Fruit fly (Drosophila melanogaster) whole organism, embryonic: ENCODE results near the gene Bet5.
A peak's percentile ranks its signal among the peaks of the same experiment; 100 is the strongest.

Experiments used
- ATbp ChIP-seq: fragments of 200-800 bp; sonication (Bioruptor generic); optimal IDR thresholded peaks from 2 replicates; lab custom pipeline; 2017; ENCODE audit warnings: missing biosample characterization, mild to moderate bottlenecking, missing genetic modification characterization, missing genetic modification reagents
- Ada2b ChIP-seq: fragments of 200-800 bp; sonication (Bioruptor generic); IDR thresholded peaks from 2 replicates; pipeline ENCODE4 v1.3.6; 2022; ENCODE audit warnings: missing biosample characterization, missing genetic modification characterization
- Adf1 ChIP-seq: fragments of 200-800 bp; sonication (Bioruptor generic); IDR thresholded peaks from 2 replicates; pipeline ENCODE4 v1.3.6; 2022; ENCODE audit warnings: missing biosample characterization, missing genetic modification characterization
- Aef1 ChIP-seq: fragments of 200-800 bp; sonication (Bioruptor generic); IDR thresholded peaks from 3 replicates; pipeline ENCODE4 v1.3.6; 2022; ENCODE audit warnings: missing biosample characterization, missing genetic modification characterization
- Asciz ChIP-seq: fragments of 200-800 bp; sonication (Bioruptor generic); optimal IDR thresholded peaks from 2 replicates; lab custom pipeline; 2017; ENCODE audit warnings: missing biosample characterization, mild to moderate bottlenecking, missing genetic modification characterization, missing genetic modification reagents
- BEAF-32 ChIP-seq: fragments of 200-800 bp; sonication (Bioruptor generic); optimal IDR thresholded peaks from 3 replicates; lab custom pipeline; 2017; ENCODE audit warnings: missing biosample characterization, missing genetic modification characterization, mild to moderate bottlenecking, moderate library complexity, missing genetic modification reagents
- CG12155 ChIP-seq: fragments of 200-800 bp; sonication (Bioruptor generic); optimal IDR thresholded peaks from 3 replicates; lab custom pipeline; 2016; ENCODE audit warnings: missing biosample characterization, missing genetic modification characterization
- CG12219 ChIP-seq: fragments of 200-800 bp; sonication (Bioruptor generic); optimal IDR thresholded peaks from 3 replicates; lab custom pipeline; 2018; ENCODE audit warnings: missing biosample characterization, mild to moderate bottlenecking, missing genetic modification characterization
- CG13775 ChIP-seq: fragments of 200-800 bp; sonication (Bioruptor generic); optimal IDR thresholded peaks from 3 replicates; lab custom pipeline; 2017; ENCODE audit warnings: missing biosample characterization, mild to moderate bottlenecking, missing genetic modification characterization
- CG15073 ChIP-seq: fragments of 200-800 bp; sonication (Bioruptor generic); optimal IDR thresholded peaks from 2 replicates; lab custom pipeline; 2016; ENCODE audit warnings: missing biosample characterization, missing genetic modification characterization
- CG1602 ChIP-seq: fragments of 200-800 bp; sonication (Bioruptor generic); optimal IDR thresholded peaks from 3 replicates; lab custom pipeline; 2016; ENCODE audit warnings: missing biosample characterization, missing genetic modification characterization
- CG1603 ChIP-seq: fragments of 200-800 bp; sonication (Bioruptor generic); optimal IDR thresholded peaks from 2 replicates; lab custom pipeline; 2019; ENCODE audit warnings: missing biosample characterization, mild to moderate bottlenecking, missing genetic modification characterization, moderate library complexity
- CG1647 ChIP-seq: fragments of 200-800 bp; sonication (Bioruptor generic); optimal IDR thresholded peaks from 3 replicates; lab custom pipeline; 2016; ENCODE audit warnings: missing biosample characterization, missing genetic modification characterization
- CG17328 ChIP-seq: fragments of 200-800 bp; sonication (Bioruptor generic); IDR thresholded peaks from 2 replicates; pipeline ENCODE4 v1.3.6; 2022; ENCODE audit warnings: missing biosample characterization, missing genetic modification characterization
- CG17385 ChIP-seq: fragments of 200-800 bp; sonication (Bioruptor generic); optimal IDR thresholded peaks from 3 replicates; lab custom pipeline; 2018; ENCODE audit warnings: missing biosample characterization, mild to moderate bottlenecking, missing genetic modification characterization
- CG17912 ChIP-seq: fragments of 200-800 bp; sonication (Bioruptor generic); optimal IDR thresholded peaks from 2 replicates; lab custom pipeline; 2018; ENCODE audit warnings: missing biosample characterization, mild to moderate bottlenecking, missing genetic modification characterization
- CG1792 ChIP-seq: fragments of 200-800 bp; sonication (Bioruptor generic); optimal IDR thresholded peaks from 2 replicates; lab custom pipeline; 2016; ENCODE audit warnings: missing biosample characterization, missing genetic modification characterization
- CG18262 ChIP-seq: fragments of 200-800 bp; optimal IDR thresholded peaks from 3 replicates; lab custom pipeline; 2019; ENCODE audit warnings: missing biosample characterization, mild to moderate bottlenecking, missing genetic modification characterization, moderate library complexity
- CG4707 ChIP-seq: fragments of 200-800 bp; sonication (Bioruptor generic); optimal IDR thresholded peaks from 2 replicates; lab custom pipeline; 2018; ENCODE audit warnings: missing biosample characterization, mild to moderate bottlenecking, missing genetic modification characterization, moderate library complexity
- CG4854 ChIP-seq: fragments of 200-800 bp; sonication (Bioruptor generic); optimal IDR thresholded peaks from 2 replicates; lab custom pipeline; 2016; ENCODE audit warnings: missing biosample characterization, missing genetic modification characterization, inconsistent platforms
- CG7556 ChIP-seq: fragments of 200-800 bp; sonication (Bioruptor generic); optimal IDR thresholded peaks from 2 replicates; lab custom pipeline; 2017; ENCODE audit warnings: missing biosample characterization, mild to moderate bottlenecking, missing genetic modification characterization
- CG8089 ChIP-seq: fragments of 200-800 bp; sonication (Bioruptor generic); optimal IDR thresholded peaks from 3 replicates; lab custom pipeline; 2016; ENCODE audit warnings: missing biosample characterization, missing genetic modification characterization
- CG8388 ChIP-seq: fragments of 200-800 bp; sonication (Bioruptor generic); optimal IDR thresholded peaks from 2 replicates; lab custom pipeline; 2019; ENCODE audit warnings: missing biosample characterization, mild to moderate bottlenecking, missing genetic modification characterization, moderate library complexity
- CrebB ChIP-seq: fragments of 200-800 bp; sonication (Bioruptor generic); optimal IDR thresholded peaks from 3 replicates; lab custom pipeline; 2018; ENCODE audit warnings: missing biosample characterization, mild to moderate bottlenecking, missing genetic modification characterization
- Dek ChIP-seq: fragments of 200-800 bp; sonication (Bioruptor generic); optimal IDR thresholded peaks from 3 replicates; lab custom pipeline; 2019; ENCODE audit warnings: missing biosample characterization, mild to moderate bottlenecking, missing genetic modification characterization, moderate library complexity
- Ets65A ChIP-seq: fragments of 200-800 bp; sonication (Bioruptor generic); peaks from one replicate; lab custom pipeline; 2016; ENCODE audit warnings: missing biosample characterization, missing genetic modification characterization
- Fer3 ChIP-seq: fragments of 200-800 bp; sonication (Bioruptor generic); optimal IDR thresholded peaks from 2 replicates; lab custom pipeline; 2018; ENCODE audit warnings: missing biosample characterization, mild to moderate bottlenecking, missing genetic modification characterization, moderate library complexity
- H15 ChIP-seq: fragments of 200-800 bp; sonication (Bioruptor generic); IDR thresholded peaks from 3 replicates; pipeline ENCODE4 v1.3.6; 2022; ENCODE audit warnings: missing biosample characterization, missing genetic modification characterization
- HLH3B ChIP-seq: fragments of 200-800 bp; sonication (Bioruptor generic); IDR thresholded peaks from 2 replicates; pipeline ENCODE4 v1.3.6; 2022; ENCODE audit warnings: missing biosample characterization, missing genetic modification characterization
- Med ChIP-seq: fragments of 200-800 bp; sonication (Bioruptor generic); peaks from one replicate; lab custom pipeline; 2016; ENCODE audit warnings: missing biosample characterization, missing genetic modification characterization, mild to moderate bottlenecking, inconsistent platforms, moderate library complexity
- Nf-YB ChIP-seq: fragments of 200-800 bp; sonication (Bioruptor generic); optimal IDR thresholded peaks from 3 replicates; lab custom pipeline; 2019; ENCODE audit warnings: missing biosample characterization, mild to moderate bottlenecking, missing genetic modification characterization, moderate library complexity
- Opbp ChIP-seq: fragments of 200-800 bp; sonication (Bioruptor generic); IDR thresholded peaks from 3 replicates; pipeline ENCODE4 v1.3.6; 2022; ENCODE audit warnings: missing biosample characterization, missing genetic modification characterization; ENCODE audit not compliant: partially characterized antibody
- Poxn ChIP-seq: fragments of 200-800 bp; sonication (Bioruptor generic); IDR thresholded peaks from 2 replicates; pipeline ENCODE4 v1.3.6; 2022; ENCODE audit warnings: missing biosample characterization, missing genetic modification characterization
- amos ChIP-seq: fragments of 200-800 bp; sonication (Bioruptor generic); IDR thresholded peaks from 2 replicates; pipeline ENCODE4 v1.3.6; 2022; ENCODE audit warnings: missing biosample characterization, missing genetic modification characterization; ENCODE audit not compliant: partially characterized antibody
- bab2 ChIP-seq: fragments of 200-800 bp; sonication (Bioruptor generic); optimal IDR thresholded peaks from 2 replicates; lab custom pipeline; 2016; ENCODE audit warnings: missing biosample characterization, missing genetic modification characterization
- dysf ChIP-seq: fragments of 200-800 bp; sonication (Bioruptor generic); IDR thresholded peaks from 3 replicates; pipeline ENCODE4 v1.3.6; 2022; ENCODE audit warnings: missing biosample characterization, missing genetic modification characterization
- grn ChIP-seq: fragments of 200-800 bp; sonication (Bioruptor generic); optimal IDR thresholded peaks from 3 replicates; lab custom pipeline; 2017; ENCODE audit warnings: missing biosample characterization, missing genetic modification characterization
- gsb ChIP-seq: fragments of 200-800 bp; sonication (Bioruptor generic); IDR thresholded peaks from 2 replicates; pipeline ENCODE4 v1.3.6; 2022; ENCODE audit warnings: missing biosample characterization, missing genetic modification characterization
- her ChIP-seq: fragments of 200-800 bp; sonication (Bioruptor generic); optimal IDR thresholded peaks from 2 replicates; lab custom pipeline; 2016; ENCODE audit warnings: missing biosample characterization, missing genetic modification characterization
- jigr1 ChIP-seq: fragments of 200-800 bp; sonication (Bioruptor generic); IDR thresholded peaks from 3 replicates; pipeline ENCODE4 v1.3.6; 2022; ENCODE audit warnings: missing biosample characterization, missing genetic modification characterization
- lola ChIP-seq, 3 experiments: fragments of >200 bp in 2 of 3; fragments of 200-800 bp in 1 of 3; sonication (Bioruptor generic) in 1 of 3; optimal IDR thresholded peaks; 2 replicates each; lab custom pipeline; 2017 to 2019; ENCODE audit warnings: missing biosample characterization in 3 of 3, missing genetic modification characterization in 3 of 3, mild to moderate bottlenecking in 1 of 3, moderate library complexity in 1 of 3
- mld ChIP-seq: fragments of 200-800 bp; sonication (Bioruptor generic); IDR thresholded peaks from 3 replicates; pipeline ENCODE4 v1.3.6; 2022; ENCODE audit warnings: missing biosample characterization, missing genetic modification characterization; ENCODE audit not compliant: partially characterized antibody
- p53 ChIP-seq: fragments of 200-800 bp; sonication (Bioruptor generic); optimal IDR thresholded peaks from 2 replicates; lab custom pipeline; 2016; ENCODE audit warnings: missing biosample characterization, missing genetic modification characterization
- peb ChIP-seq: fragments of 200-800 bp; sonication (Bioruptor generic); IDR thresholded peaks from 2 replicates; pipeline ENCODE4 v1.3.6; 2022; ENCODE audit warnings: missing biosample characterization, missing genetic modification characterization
- sim ChIP-seq: fragments of 200-800 bp; sonication (Bioruptor generic); IDR thresholded peaks from 2 replicates; pipeline ENCODE4 v1.3.6; 2022; ENCODE audit warnings: missing biosample characterization, missing genetic modification characterization
- sna ChIP-seq: fragments of 200-800 bp; sonication (Bioruptor generic); IDR thresholded peaks from 2 replicates; pipeline ENCODE4 v1.3.6; 2022; ENCODE audit warnings: missing biosample characterization, missing genetic modification characterization; ENCODE audit not compliant: partially characterized antibody
- sqz ChIP-seq: fragments of 200-800 bp; sonication (Bioruptor generic); optimal IDR thresholded peaks from 3 replicates; lab custom pipeline; 2018; ENCODE audit warnings: missing biosample characterization, mild to moderate bottlenecking, missing genetic modification characterization
- zfh2 ChIP-seq: fragments of 200-800 bp; sonication (Bioruptor generic); optimal IDR thresholded peaks from 2 replicates; lab custom pipeline; 2016; ENCODE audit warnings: missing biosample characterization, missing genetic modification characterization

Gene Bet5

dm6 chr3R:30203104-30203986 is 23.3 kb downstream of the Bet5 start (continued):
- peak; percentile 79; the same call in 2 of the 3 replicates for TF ChIP-seq H15
- peak; percentile 98 for TF ChIP-seq CG1792
- TF ChIP-seq CG12155 (GFP tag; lab: Kevin White, UChicago): peak; percentile 89
- peak; percentile 99 for TF ChIP-seq Adf1
- peak; percentile 95 for TF ChIP-seq Asciz (GFP tag; lab: Kevin White, UChicago)
- peak; percentile 78 for TF ChIP-seq CrebB (tag; lab: Kevin White, UChicago)
- peak; percentile 94 for TF ChIP-seq CG18262 (tag; lab: Kevin White, UChicago)
- TF ChIP-seq gsb (GFP tag; lab: Robert Waterston, UW): peak; percentile 85
- peak; percentile 97 for TF ChIP-seq HLH3B (GFP tag; lab: Robert Waterston, UW)
- TF ChIP-seq zfh2: peak; percentile 96
- TF ChIP-seq CG4707 (GFP tag; lab: Kevin White, UChicago): peak; percentile 60
- peak; percentile 95 for TF ChIP-seq p53 (GFP tag; lab: Kevin White, UChicago)
- no peak for TF ChIP-seq Opbp (GFP tag; lab: Robert Waterston, UW)
- TF ChIP-seq sna (GFP tag; lab: Robert Waterston, UW): 0 out of 2 replicates have a peak, but pooled peaks have one; percentile 23
- TF ChIP-seq Med (GFP tag; lab: Kevin White, UChicago): peak; percentile 100
- TF ChIP-seq Dek (tag; lab: Kevin White, UChicago): peak; percentile 91
- TF ChIP-seq peb (GFP tag; lab: Robert Waterston, UW): peak; percentile 83; the same call in 1 of the 2 replicates
- peak; percentile 96 for TF ChIP-seq Fer3 (tag; lab: Kevin White, UChicago)
- peak; percentile 59 for TF ChIP-seq CG17912
- TF ChIP-seq grn (GFP tag; lab: Kevin White, UChicago): peak; percentile 78
- peak; percentile 88 for TF ChIP-seq CG12219
- TF ChIP-seq jigr1 (GFP tag; lab: Robert Waterston, UW): peak; percentile 92
- TF ChIP-seq sqz: peak; percentile 73
- peak; percentile 28 for TF ChIP-seq BEAF-32 (GFP tag; lab: Kevin White, UChicago)
- TF ChIP-seq her: peak; percentile 96
- TF ChIP-seq CG4854 (GFP tag; lab: Kevin White, UChicago): peak; percentile 97
- TF ChIP-seq CG1602: peak; percentile 89
- peak; percentile 98 for TF ChIP-seq Aef1 (GFP tag; lab: Robert Waterston, UW)
- TF ChIP-seq ATbp (GFP tag; lab: Kevin White, UChicago): peak; percentile 94
- TF ChIP-seq CG1647 (GFP tag; lab: Kevin White, UChicago): peak; percentile 97
- no peak for TF ChIP-seq mld (GFP tag; lab: Robert Waterston, UW)
- TF ChIP-seq Ada2b (GFP tag; lab: Robert Waterston, UW): peak; percentile 97
- peak; percentile 70; the same call in 1 of the 2 replicates for TF ChIP-seq CG17328 (GFP tag; lab: Robert Waterston, UW)
- peak; percentile 85 for TF ChIP-seq CG13775 (GFP tag; lab: Kevin White, UChicago)
- TF ChIP-seq CG8388 (GFP tag; lab: Kevin White, UChicago): peak; percentile 88
- TF ChIP-seq Nf-YB (GFP tag; lab: Kevin White, UChicago): peak; percentile 81
- peak; percentile 97 for TF ChIP-seq dysf (GFP tag; lab: Robert Waterston, UW)
- TF ChIP-seq lola (GFP tag; optimal IDR thresholded peaks at IDR 0.05; lab: Kevin White, UChicago): peak in 1 of 3 experiments; percentile 81
- peak; percentile 99 for TF ChIP-seq bab2
- peak; percentile 95 for TF ChIP-seq CG7556 (GFP tag; lab: Kevin White, UChicago)
- TF ChIP-seq sim (GFP tag; lab: Robert Waterston, UW): peak; percentile 63; the same call in 1 of the 2 replicates
- TF ChIP-seq CG8089: peak; percentile 86
- peak; percentile 96 for TF ChIP-seq CG1603 (tag; lab: Kevin White, UChicago)
- TF ChIP-seq CG15073 (GFP tag; lab: Kevin White, UChicago): peak; percentile 44
- TF ChIP-seq Ets65A (GFP tag; lab: Kevin White, UChicago): peak; percentile 100
- TF ChIP-seq amos (GFP tag; lab: Robert Waterston, UW): peak; percentile 38; the same call in 1 of the 2 replicates
- TF ChIP-seq Poxn: peak; percentile 74; the same call in 1 of the 2 replicates
- TF ChIP-seq CG17385 (GFP tag; lab: Kevin White, UChicago): peak; percentile 84
